Worm (Caenorhabditis elegans) whole organism, early embryonic: Measurements from ENCODE around the gene sdz-16.

Experiments
- B0310.2 ChIP-seq: sonication (generic microtip); optimal IDR thresholded peaks from 2 replicates; lab custom pipeline; 2016; ENCODE audit warnings: mild to moderate bottlenecking, missing genetic modification characterization, missing compliant biosample characterization
- F13C5.2 ChIP-seq: sonication (generic microtip); optimal IDR thresholded peaks from 2 replicates; lab custom pipeline; 2017; ENCODE audit warnings: mild to moderate bottlenecking, missing genetic modification characterization, inconsistent platforms, missing compliant biosample characterization
- aly-1 ChIP-seq: sonication (generic microtip); optimal IDR thresholded peaks from 2 replicates; lab custom pipeline; 2016; ENCODE audit warnings: missing genetic modification characterization, missing compliant biosample characterization
- ama-1 ChIP-seq: fragments of 150-350 bp; optimal IDR thresholded peaks from 2 replicates; lab custom pipeline; 2014
- ceh-13 ChIP-seq: fragments of 200-800 bp; sonication (Bioruptor generic); optimal IDR thresholded peaks from 2 replicates; lab custom pipeline; 2018; ENCODE audit warnings: mild to moderate bottlenecking, missing genetic modification characterization, missing compliant biosample characterization
- ceh-36 ChIP-seq: sonication (generic microtip); optimal IDR thresholded peaks from 2 replicates; lab custom pipeline; 2016; ENCODE audit warnings: missing genetic modification characterization, inconsistent platforms, missing compliant biosample characterization
- ets-7 ChIP-seq: sonication (generic microtip); optimal IDR thresholded peaks from 2 replicates; lab custom pipeline; 2016; ENCODE audit warnings: missing genotype, missing genetic modification characterization, missing compliant biosample characterization
- flt-1 ChIP-seq: fragments of 200-800 bp; sonication (Bioruptor generic); IDR thresholded peaks from 2 replicates; pipeline ENCODE4 v1.3.6; 2022; ENCODE audit warnings: missing genetic modification characterization, missing compliant biosample characterization
- hmbx-1 ChIP-seq: sonication (generic microtip); optimal IDR thresholded peaks from 2 replicates; lab custom pipeline; 2016; ENCODE audit warnings: mild to moderate bottlenecking, missing genetic modification characterization, missing compliant biosample characterization
- hmg-4 ChIP-seq: fragments of 200-800 bp; sonication (Bioruptor generic); optimal IDR thresholded peaks from 2 replicates; lab custom pipeline; 2018; ENCODE audit warnings: mild to moderate bottlenecking, missing genetic modification characterization, missing compliant biosample characterization
- hnd-1 ChIP-seq: sonication (generic microtip); optimal IDR thresholded peaks from 2 replicates; lab custom pipeline; 2016; ENCODE audit warnings: missing genetic modification characterization, missing compliant biosample characterization
- pes-1 ChIP-seq: fragments of 200-800 bp; sonication (Bioruptor generic); IDR thresholded peaks from 2 replicates; pipeline ENCODE4 v1.3.6; 2022; ENCODE audit warnings: missing genetic modification reagents, missing genetic modification characterization, missing compliant biosample characterization
- scrt-1 ChIP-seq: fragments of 200-800 bp; sonication (Bioruptor generic); IDR thresholded peaks from 2 replicates; pipeline ENCODE4 v1.3.6; 2022; ENCODE audit warnings: missing genetic modification characterization, missing compliant biosample characterization
- sea-1 ChIP-seq: fragments of 200-800 bp; sonication (Bioruptor generic); conservative IDR thresholded peaks from 2 replicates; pipeline ENCODE4 v1.3.6; 2022; ENCODE audit warnings: missing genetic modification characterization, missing compliant biosample characterization
- tbx-11 ChIP-seq: fragments of 200-800 bp; sonication (Bioruptor generic); IDR thresholded peaks from 2 replicates; pipeline ENCODE4 v1.3.6; 2022; ENCODE audit warnings: missing genetic modification characterization, missing compliant biosample characterization
- tbx-37 ChIP-seq: fragments of 200-800 bp; sonication (Bioruptor generic); conservative IDR thresholded peaks from 2 replicates; pipeline ENCODE4 v1.3.6; 2022; ENCODE audit warnings: missing genetic modification reagents, missing genetic modification characterization, missing compliant biosample characterization
- tra-4 ChIP-seq: sonication (generic microtip); optimal IDR thresholded peaks from 2 replicates; lab custom pipeline; 2017; ENCODE audit warnings: missing genetic modification characterization, missing compliant biosample characterization

The sdz-16 gene

DNA sequence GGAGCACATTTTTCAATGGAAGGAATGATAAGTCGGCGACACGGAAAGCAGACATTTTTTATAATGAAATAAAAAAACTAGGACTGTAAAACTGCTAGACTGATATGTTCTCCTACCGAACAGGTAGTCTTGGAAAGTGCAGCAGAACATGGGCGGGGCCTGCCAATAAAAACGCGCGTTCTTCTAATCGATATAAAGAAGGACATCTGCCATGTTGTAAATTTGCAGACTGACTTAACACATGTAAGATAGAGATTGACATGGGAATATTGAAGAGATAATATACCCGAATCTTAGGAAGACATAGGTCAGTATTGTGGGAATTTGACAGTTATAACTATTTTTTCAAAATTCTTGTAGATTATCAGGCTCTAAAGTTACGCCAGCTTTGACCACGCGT is at the start of gene sdz-16:
Gene sdz-16 (minus strand): TSS at position 101 of the 400 bp plus-strand sequence.
- no peak for TF ChIP-seq aly-1 (tag; lab: Kevin White, UChicago)
- TF ChIP-seq hmbx-1 (tag; lab: Kevin White, UChicago), result no peak
- no peak for TF ChIP-seq ama-1 (lab: Kevin White, UChicago)
- TF ChIP-seq flt-1, result no peak
- TF ChIP-seq ceh-36 (tag; lab: Kevin White, UChicago), result no peak
- no peak for TF ChIP-seq tbx-37 (GFP tag; lab: Robert Waterston, UW)
- TF ChIP-seq tbx-11 (GFP tag; lab: Robert Waterston, UW), result no peak
- no peak for TF ChIP-seq ceh-13 (GFP tag; lab: Kevin White, UChicago)
- no peak for TF ChIP-seq pes-1 (GFP tag; lab: Robert Waterston, UW)
- no peak for TF ChIP-seq F13C5.2
- no peak for TF ChIP-seq tra-4
- TF ChIP-seq B0310.2 (tag; lab: Kevin White, UChicago), result no peak
- TF ChIP-seq hnd-1, result no peak
- no peak for TF ChIP-seq sea-1 (GFP tag; lab: Robert Waterston, UW)
- no peak for TF ChIP-seq hmg-4 (GFP tag; lab: Kevin White, UChicago)
- TF ChIP-seq ets-7 (tag; lab: Kevin White, UChicago), result no peak

DNA sequence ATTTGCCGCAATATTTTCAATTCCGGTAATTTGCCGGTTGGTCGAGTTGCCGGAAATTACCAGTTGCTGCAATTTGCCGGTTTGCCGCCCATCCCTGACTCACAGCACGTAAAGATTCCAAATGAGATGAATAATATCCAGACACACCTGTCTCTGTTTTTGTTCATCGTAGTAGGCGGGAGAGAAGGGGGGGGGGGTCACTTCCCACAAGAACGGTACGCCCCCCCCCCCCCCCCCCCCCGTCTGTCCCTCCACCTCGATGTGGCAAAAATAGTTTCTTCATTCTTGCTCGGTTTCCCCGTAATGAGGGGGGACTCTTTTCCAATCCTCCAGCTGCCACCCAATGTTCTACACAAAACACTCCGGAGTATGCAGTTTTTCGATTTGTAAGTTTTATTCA is 49.4 kb upstream of the sdz-16 start, which contains the start of gene fbxb-7:
Gene fbxb-7 (plus strand): TSS at position 267 of the 400 bp plus-strand sequence.
- TF ChIP-seq tbx-11 (GFP tag; lab: Robert Waterston, UW) (no peak), scrt-1 (GFP tag; lab: Robert Waterston, UW) (no peak), hmbx-1 (tag; lab: Kevin White, UChicago) (no peak), pes-1 (GFP tag; lab: Robert Waterston, UW) (no peak), hmg-4 (GFP tag; lab: Kevin White, UChicago) (no peak)

ce11 chrV:17376639-17377038 is 48.9 kb upstream of the sdz-16 start, which contains the start of gene Y20C6A.1:
TSS of gene Y20C6A.1 (minus strand) at chrV:17376745.
- TF ChIP-seq hnd-1 (no peak), ama-1 (lab: Kevin White, UChicago) (no peak), pes-1 (GFP tag; lab: Robert Waterston, UW) (no peak), tbx-37 (GFP tag; lab: Robert Waterston, UW) (no peak), scrt-1 (GFP tag; lab: Robert Waterston, UW) (no peak), tra-4 (no peak), flt-1 (no peak), ets-7 (tag; lab: Kevin White, UChicago) (no peak), ceh-36 (tag; lab: Kevin White, UChicago) (no peak), ceh-13 (GFP tag; lab: Kevin White, UChicago) (no peak), hmg-4 (GFP tag; lab: Kevin White, UChicago) (no peak), F13C5.2 (no peak), tbx-11 (GFP tag; lab: Robert Waterston, UW) (no peak), B0310.2 (tag; lab: Kevin White, UChicago) (no peak), hmbx-1 (tag; lab: Kevin White, UChicago) (no peak), aly-1 (tag; lab: Kevin White, UChicago) (no peak), sea-1 (GFP tag; lab: Robert Waterston, UW) (no peak)

DNA sequence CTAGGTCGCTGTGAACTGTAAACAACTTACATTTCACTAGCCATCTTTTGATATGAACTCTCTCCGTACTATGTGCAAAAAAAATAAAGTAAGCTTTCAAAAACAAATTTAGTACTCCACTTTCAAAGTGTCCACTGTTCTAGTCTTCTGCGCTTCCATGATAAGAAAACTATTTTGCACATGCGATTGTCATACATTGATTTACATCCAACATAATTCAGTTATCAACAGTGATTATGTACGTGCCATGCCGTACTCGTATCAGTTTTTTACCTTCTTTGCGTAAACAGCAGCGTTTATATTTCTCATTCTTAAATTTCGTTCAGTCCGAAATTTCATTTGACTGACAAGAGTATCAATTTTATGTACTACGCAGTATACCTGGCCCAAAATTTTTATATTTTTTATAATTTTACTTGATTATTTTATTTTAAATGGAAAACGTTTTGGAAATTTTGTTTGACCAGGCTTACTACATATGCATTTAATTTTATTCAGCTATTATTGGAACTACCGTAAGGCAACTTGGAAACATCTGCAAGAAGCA is 25.1 kb upstream of the sdz-16 start, which contains the start of the genes fbxa-134 and F47H4.2:
Gene fbxa-134 (minus strand): TSS at position 44 of the 547 bp plus-strand sequence.
Gene F47H4.2 (plus strand): TSS at position 497 of the 547 bp plus-strand sequence.
- no peak for TF ChIP-seq tra-4
- no peak for TF ChIP-seq scrt-1 (GFP tag; lab: Robert Waterston, UW)
- TF ChIP-seq pes-1 (GFP tag; lab: Robert Waterston, UW), result no peak
- no peak for TF ChIP-seq B0310.2 (tag; lab: Kevin White, UChicago)
- no peak for TF ChIP-seq tbx-11 (GFP tag; lab: Robert Waterston, UW)
- TF ChIP-seq sea-1 (GFP tag; lab: Robert Waterston, UW), result no peak
- no peak for TF ChIP-seq F13C5.2
- TF ChIP-seq ets-7 (tag; lab: Kevin White, UChicago), result no peak
- no peak for TF ChIP-seq hnd-1
- TF ChIP-seq ceh-36 (tag; lab: Kevin White, UChicago), result no peak
- no peak for TF ChIP-seq ceh-13 (GFP tag; lab: Kevin White, UChicago)
- TF ChIP-seq hmbx-1 (tag; lab: Kevin White, UChicago), result no peak
- no peak for TF ChIP-seq ama-1 (lab: Kevin White, UChicago)
- TF ChIP-seq tbx-37 (GFP tag; lab: Robert Waterston, UW), result no peak
- no peak for TF ChIP-seq flt-1

ce11 chrV:17350093-17350492 is 22.3 kb upstream of the sdz-16 start, which contains the start of gene lsy-27:
TSS of gene lsy-27 (minus strand) at chrV:17350193.
- TF ChIP-seq hnd-1, result no peak

ce11 chrV:17347602-17348001 is 19.8 kb upstream of the sdz-16 start, which contains the start of gene skr-5:
TSS of gene skr-5 (plus strand) at chrV:17347902.
- TF ChIP-seq F13C5.2 (no peak), flt-1 (no peak), B0310.2 (tag; lab: Kevin White, UChicago) (no peak), ceh-36 (tag; lab: Kevin White, UChicago) (no peak), pes-1 (GFP tag; lab: Robert Waterston, UW) (no peak), ama-1 (lab: Kevin White, UChicago) (no peak), tbx-37 (GFP tag; lab: Robert Waterston, UW) (no peak), aly-1 (tag; lab: Kevin White, UChicago) (no peak), tbx-11 (GFP tag; lab: Robert Waterston, UW) (no peak), hmg-4 (GFP tag; lab: Kevin White, UChicago) (no peak), ceh-13 (GFP tag; lab: Kevin White, UChicago) (no peak), sea-1 (GFP tag; lab: Robert Waterston, UW) (no peak), ets-7 (tag; lab: Kevin White, UChicago) (no peak), scrt-1 (GFP tag; lab: Robert Waterston, UW) (no peak), tra-4 (no peak)

ce11 chrV:17344876-17345275 is 17.1 kb upstream of the sdz-16 start, which contains the start of the genes fbxa-188 and fbxa-189:
TSS of gene fbxa-188 (minus strand) at chrV:17344926.
TSS of gene fbxa-189 (plus strand) at chrV:17345214.
- no peak for TF ChIP-seq hmbx-1 (tag; lab: Kevin White, UChicago)
- no peak for TF ChIP-seq flt-1
- no peak for TF ChIP-seq aly-1 (tag; lab: Kevin White, UChicago)
- TF ChIP-seq hmg-4 (GFP tag; lab: Kevin White, UChicago), result no peak
- no peak for TF ChIP-seq pes-1 (GFP tag; lab: Robert Waterston, UW)
- no peak for TF ChIP-seq ceh-36 (tag; lab: Kevin White, UChicago)
- no peak for TF ChIP-seq ama-1 (lab: Kevin White, UChicago)
- TF ChIP-seq sea-1 (GFP tag; lab: Robert Waterston, UW), result no peak
- TF ChIP-seq tbx-37 (GFP tag; lab: Robert Waterston, UW), result no peak
- TF ChIP-seq F13C5.2, result no peak
- no peak for TF ChIP-seq ets-7 (tag; lab: Kevin White, UChicago)
- TF ChIP-seq ceh-13 (GFP tag; lab: Kevin White, UChicago), result no peak
- no peak for TF ChIP-seq B0310.2 (tag; lab: Kevin White, UChicago)
- no peak for TF ChIP-seq tbx-11 (GFP tag; lab: Robert Waterston, UW)
- no peak for TF ChIP-seq tra-4
